Fruit fly (Drosophila melanogaster) whole organism, embryonic: ENCODE measurements around the gene Sf3b1.

Experiments used
- Aef1 ChIP-seq: fragments of 200-800 bp; sonication (Bioruptor generic); IDR thresholded peaks from 3 replicates; pipeline ENCODE4 v1.3.6; 2022; ENCODE audit warnings: missing biosample characterization, missing genetic modification characterization
- Blimp-1 ChIP-seq: fragments of 200-800 bp; sonication (Bioruptor generic); optimal IDR thresholded peaks from 3 replicates; lab custom pipeline; 2018; ENCODE audit warnings: missing biosample characterization, missing genetic modification characterization, mild to moderate bottlenecking, moderate library complexity, missing genetic modification reagents
- CG10462 ChIP-seq: fragments of 200-800 bp; sonication (Bioruptor generic); optimal IDR thresholded peaks from 2 replicates; lab custom pipeline; 2016; ENCODE audit warnings: missing biosample characterization, missing genetic modification characterization
- CG11398 ChIP-seq: fragments of 200-800 bp; sonication (Bioruptor generic); optimal IDR thresholded peaks from 2 replicates; lab custom pipeline; 2016; ENCODE audit warnings: missing biosample characterization, missing genetic modification characterization
- CG11504 ChIP-seq: fragments of 200-800 bp; sonication (Bioruptor generic); optimal IDR thresholded peaks from 3 replicates; lab custom pipeline; 2019; ENCODE audit warnings: missing biosample characterization, mild to moderate bottlenecking, missing genetic modification characterization, moderate library complexity
- CG12744 ChIP-seq: fragments of 200-800 bp; sonication (Bioruptor generic); optimal IDR thresholded peaks from 2 replicates; lab custom pipeline; 2016; ENCODE audit warnings: missing biosample characterization, missing genetic modification characterization
- CG13123 ChIP-seq: fragments of 200-800 bp; sonication (Bioruptor generic); optimal IDR thresholded peaks from 2 replicates; lab custom pipeline; 2016; ENCODE audit warnings: missing biosample characterization, missing genetic modification characterization
- CG13424 ChIP-seq: fragments of 200-800 bp; sonication (Bioruptor generic); optimal IDR thresholded peaks from 2 replicates; lab custom pipeline; 2019; ENCODE audit warnings: missing biosample characterization, mild to moderate bottlenecking, missing genetic modification characterization, moderate library complexity
- CG14014 ChIP-seq: fragments of 200-800 bp; sonication (Bioruptor generic); IDR thresholded peaks from 2 replicates; pipeline ENCODE4 v1.3.6; 2022; ENCODE audit warnings: missing biosample characterization, missing genetic modification characterization
- CG1529 ChIP-seq: fragments of 200-800 bp; sonication (Bioruptor generic); optimal IDR thresholded peaks from 3 replicates; lab custom pipeline; 2018; ENCODE audit warnings: missing biosample characterization, missing genetic modification characterization
- CG15601 ChIP-seq: fragments of 200-800 bp; sonication (Bioruptor generic); optimal IDR thresholded peaks from 3 replicates; lab custom pipeline; 2019; ENCODE audit warnings: missing biosample characterization, mild to moderate bottlenecking, missing genetic modification characterization, moderate library complexity
- CG15696 ChIP-seq: fragments of 200-800 bp; sonication (Bioruptor generic); optimal IDR thresholded peaks from 2 replicates; lab custom pipeline; 2019; ENCODE audit warnings: missing biosample characterization, mild to moderate bottlenecking, missing genetic modification characterization, moderate library complexity
- CG1647 ChIP-seq: fragments of 200-800 bp; sonication (Bioruptor generic); optimal IDR thresholded peaks from 3 replicates; lab custom pipeline; 2016; ENCODE audit warnings: missing biosample characterization, missing genetic modification characterization
- CG17359 ChIP-seq: fragments of 200-800 bp; sonication (Bioruptor generic); optimal IDR thresholded peaks from 3 replicates; lab custom pipeline; 2018; ENCODE audit warnings: missing biosample characterization, mild to moderate bottlenecking, missing genetic modification characterization, moderate library complexity
- CG17829 ChIP-seq: fragments of 200-800 bp; optimal IDR thresholded peaks from 2 replicates; lab custom pipeline; 2019; ENCODE audit warnings: missing biosample characterization, mild to moderate bottlenecking, missing genetic modification characterization, moderate library complexity
- CG18011 ChIP-seq: fragments of 200-800 bp; sonication (Bioruptor generic); optimal IDR thresholded peaks from 2 replicates; lab custom pipeline; 2017; ENCODE audit warnings: missing biosample characterization, missing genetic modification characterization, mild to moderate bottlenecking, moderate library complexity, missing genotype
- CG18599 ChIP-seq: fragments of 200-800 bp; sonication (Bioruptor generic); optimal IDR thresholded peaks from 3 replicates; lab custom pipeline; 2017; ENCODE audit warnings: missing biosample characterization, missing genetic modification characterization, mild to moderate bottlenecking, moderate library complexity, missing genetic modification reagents
- CG32772 ChIP-seq: fragments of 200-800 bp; sonication (Bioruptor generic); IDR thresholded peaks from 2 replicates; pipeline ENCODE4 v1.3.6; 2022; ENCODE audit warnings: missing biosample characterization, missing genetic modification characterization
- CG4360 ChIP-seq: fragments of 200-800 bp; sonication (Bioruptor generic); IDR thresholded peaks from 2 replicates; pipeline ENCODE4 v1.3.6; 2022; ENCODE audit warnings: missing biosample characterization, missing genetic modification characterization
- CG8388 ChIP-seq: fragments of 200-800 bp; sonication (Bioruptor generic); optimal IDR thresholded peaks from 2 replicates; lab custom pipeline; 2019; ENCODE audit warnings: missing biosample characterization, mild to moderate bottlenecking, missing genetic modification characterization, moderate library complexity
- CG9609 ChIP-seq: fragments of 200-800 bp; sonication (Bioruptor generic); optimal IDR thresholded peaks from 3 replicates; lab custom pipeline; 2016; ENCODE audit warnings: missing biosample characterization, missing genetic modification characterization
- CG9727 ChIP-seq: fragments of 200-800 bp; sonication (Bioruptor generic); optimal IDR thresholded peaks from 3 replicates; lab custom pipeline; 2017; ENCODE audit warnings: missing biosample characterization, mild to moderate bottlenecking, missing genetic modification characterization
- CG9797 ChIP-seq: fragments of 200-800 bp; sonication (Bioruptor generic); optimal IDR thresholded peaks from 3 replicates; lab custom pipeline; 2018; ENCODE audit warnings: missing biosample characterization, mild to moderate bottlenecking, missing genetic modification characterization
- Fer2 ChIP-seq: fragments of 200-800 bp; sonication (Bioruptor generic); optimal IDR thresholded peaks from 2 replicates; lab custom pipeline; 2018; ENCODE audit warnings: missing biosample characterization, mild to moderate bottlenecking, missing genetic modification characterization, moderate library complexity
- H15 ChIP-seq: fragments of 200-800 bp; sonication (Bioruptor generic); IDR thresholded peaks from 3 replicates; pipeline ENCODE4 v1.3.6; 2022; ENCODE audit warnings: missing biosample characterization, missing genetic modification characterization
- HLH4C ChIP-seq: fragments of 200-800 bp; sonication (Bioruptor generic); IDR thresholded peaks from 3 replicates; pipeline ENCODE4 v1.3.6; 2022; ENCODE audit warnings: missing biosample characterization, missing genetic modification characterization; ENCODE audit not compliant: partially characterized antibody
- Pdp1 ChIP-seq, 2 experiments: fragments of 200-800 bp; sonication (Bioruptor generic); optimal IDR thresholded peaks; 3 replicates each; lab custom pipeline; 2016; ENCODE audit warnings: missing biosample characterization in 2 of 2, missing genetic modification characterization in 2 of 2, mild to moderate bottlenecking in 1 of 2, moderate library complexity in 1 of 2
- Ravus ChIP-seq: fragments of 200-800 bp; sonication (Bioruptor generic); IDR thresholded peaks from 2 replicates; pipeline ENCODE4 v1.3.6; 2022; ENCODE audit warnings: missing biosample characterization, missing genetic modification characterization
- Side ChIP-seq: fragments of 200-800 bp; sonication (Bioruptor generic); optimal IDR thresholded peaks from 2 replicates; lab custom pipeline; 2016; ENCODE audit warnings: missing biosample characterization, missing genetic modification characterization
- ara ChIP-seq: fragments of 200-800 bp; sonication (Bioruptor generic); IDR thresholded peaks from 2 replicates; pipeline ENCODE4 v1.3.6; 2022; ENCODE audit warnings: missing biosample characterization, missing genetic modification characterization
- bsh ChIP-seq, 2 experiments: fragments of 200-800 bp; sonication (Bioruptor generic); optimal IDR thresholded peaks; 2 replicates each; lab custom pipeline; 2017 to 2018; ENCODE audit warnings: mild to moderate bottlenecking in 2 of 2, missing biosample characterization in 2 of 2, missing genetic modification characterization in 2 of 2, moderate library complexity in 1 of 2
- cas ChIP-seq: fragments of 200-800 bp; sonication (Bioruptor generic); IDR thresholded peaks from 2 replicates; pipeline ENCODE4 v1.3.6; 2022; ENCODE audit warnings: missing biosample characterization, missing genetic modification characterization
- crc ChIP-seq: fragments of 200-800 bp; sonication (Bioruptor generic); optimal IDR thresholded peaks from 2 replicates; lab custom pipeline; 2016; ENCODE audit warnings: missing biosample characterization, missing genetic modification characterization
- crp ChIP-seq, 2 experiments: fragments of 200-800 bp; sonication (Bioruptor generic); optimal IDR thresholded peaks; 2 replicates in 1 of 2; 3 replicates in 1 of 2; lab custom pipeline; 2017; ENCODE audit warnings: missing biosample characterization in 2 of 2, missing genetic modification characterization in 2 of 2, mild to moderate bottlenecking in 1 of 2, moderate library complexity in 1 of 2
- eve ChIP-seq, 2 experiments: fragments of >200 bp; optimal IDR thresholded peaks; 2 replicates each; lab custom pipeline; 2017; ENCODE audit warnings: missing biosample characterization in 2 of 2, missing genetic modification characterization in 2 of 2
- gfzf ChIP-seq: fragments of 200-800 bp; sonication (Bioruptor generic); optimal IDR thresholded peaks from 2 replicates; lab custom pipeline; 2016; ENCODE audit warnings: missing biosample characterization, mild to moderate bottlenecking, missing genetic modification characterization, moderate library complexity
- gro ChIP-seq: fragments of 200-800 bp; sonication (Bioruptor generic); optimal IDR thresholded peaks from 2 replicates; lab custom pipeline; 2016; ENCODE audit warnings: missing biosample characterization, missing genetic modification characterization
- kni ChIP-seq: fragments of 200-800 bp; sonication (Bioruptor generic); optimal IDR thresholded peaks from 3 replicates; lab custom pipeline; 2017; ENCODE audit warnings: mild to moderate bottlenecking, missing biosample characterization, missing genetic modification reagents, missing genetic modification characterization
- maf-S ChIP-seq: fragments of 200-800 bp; sonication (Bioruptor generic); optimal IDR thresholded peaks from 2 replicates; lab custom pipeline; 2016; ENCODE audit warnings: missing biosample characterization, missing genetic modification characterization
- mirr ChIP-seq: fragments of 200-800 bp; sonication (Bioruptor generic); optimal IDR thresholded peaks from 3 replicates; lab custom pipeline; 2018; ENCODE audit warnings: missing biosample characterization, mild to moderate bottlenecking, missing genetic modification characterization
- nerfin-1 ChIP-seq: fragments of 200-800 bp; sonication (Bioruptor generic); optimal IDR thresholded peaks from 3 replicates; lab custom pipeline; 2019; ENCODE audit warnings: missing biosample characterization, mild to moderate bottlenecking, missing genetic modification characterization, moderate library complexity
- odd ChIP-seq: fragments of 200-800 bp; sonication (Bioruptor generic); optimal IDR thresholded peaks from 2 replicates; lab custom pipeline; 2017; ENCODE audit warnings: missing biosample characterization, mild to moderate bottlenecking, missing genetic modification characterization
- onecut ChIP-seq: fragments of 200-800 bp; sonication (Bioruptor generic); IDR thresholded peaks from 2 replicates; pipeline ENCODE4 v1.3.6; 2022; ENCODE audit warnings: missing biosample characterization, missing genetic modification characterization
- p53 ChIP-seq: fragments of 200-800 bp; sonication (Bioruptor generic); optimal IDR thresholded peaks from 2 replicates; lab custom pipeline; 2016; ENCODE audit warnings: missing biosample characterization, missing genetic modification characterization
- pb ChIP-seq: fragments of 200-800 bp; sonication (Bioruptor generic); optimal IDR thresholded peaks from 3 replicates; lab custom pipeline; 2016; ENCODE audit warnings: missing biosample characterization, missing genetic modification characterization
- repo ChIP-seq: fragments of 200-800 bp; sonication (Bioruptor generic); optimal IDR thresholded peaks from 2 replicates; lab custom pipeline; 2016; ENCODE audit warnings: missing biosample characterization, missing genetic modification characterization
- sr ChIP-seq: fragments of 200-800 bp; sonication (Bioruptor generic); IDR thresholded peaks from 3 replicates; pipeline ENCODE4 v1.3.6; 2022; ENCODE audit warnings: missing biosample characterization, missing genetic modification characterization
- sug ChIP-seq: fragments of 200-800 bp; optimal IDR thresholded peaks from 2 replicates; lab custom pipeline; 2019; ENCODE audit warnings: missing biosample characterization, mild to moderate bottlenecking, missing genetic modification characterization, moderate library complexity
- trem ChIP-seq: fragments of 200-800 bp; optimal IDR thresholded peaks from 3 replicates; lab custom pipeline; 2019; ENCODE audit warnings: missing biosample characterization, mild to moderate bottlenecking, missing genetic modification characterization, moderate library complexity
- vfl ChIP-seq: fragments of 200-800 bp; sonication (Bioruptor generic); optimal IDR thresholded peaks from 2 replicates; lab custom pipeline; 2016; ENCODE audit warnings: missing biosample characterization, missing genetic modification characterization

Sf3b1 gene

DNA sequence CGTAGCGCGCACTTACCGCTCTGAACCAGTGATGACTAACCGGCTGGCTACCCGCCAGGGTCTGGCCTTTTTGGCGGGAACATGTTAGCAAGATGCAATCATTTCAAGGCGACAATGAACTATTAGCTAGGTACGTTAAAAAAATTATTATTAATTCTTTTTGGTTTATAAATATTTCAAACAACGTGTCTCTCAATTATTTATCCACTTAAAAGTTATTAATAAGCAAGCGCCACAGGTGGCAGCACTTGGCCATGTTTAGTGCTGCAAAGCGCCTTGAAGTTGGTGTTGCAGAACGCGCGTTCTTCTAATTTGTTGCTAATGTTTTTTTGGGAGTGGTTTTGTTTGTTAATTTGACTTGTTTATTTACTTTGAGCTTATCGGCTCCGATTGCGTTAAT is 6.1 kb downstream of the Sf3b1 start, which contains the start of the genes Ipk2 and cold (continued):
- TF ChIP-seq eve (GFP tag; optimal IDR thresholded peaks at IDR 0.05; lab: Kevin White, UChicago) (no peak), trem (peak; percentile 93), H15 (GFP tag; lab: Robert Waterston, UW) (peak; percentile 21; the same call in 1 of the 3 replicates), gro (GFP tag; lab: Kevin White, UChicago) (no peak), HLH4C (GFP tag; lab: Robert Waterston, UW) (no peak; the same call in 2 of the 3 replicates), Ravus (GFP tag; lab: Robert Waterston, UW) (no peak), Blimp-1 (GFP tag; lab: Kevin White, UChicago) (no peak), CG18011 (GFP tag; lab: Kevin White, UChicago) (no peak), CG13123 (GFP tag; lab: Kevin White, UChicago) (peak; percentile 62), CG8388 (GFP tag; lab: Kevin White, UChicago) (peak; percentile 64), ara (GFP tag; lab: Robert Waterston, UW) (peak; percentile 55), CG10462 (GFP tag; lab: Kevin White, UChicago) (peak; percentile 34), Pdp1 (GFP tag; optimal IDR thresholded peaks at IDR 0.05; lab: Kevin White, UChicago) (peak in 1 of 2 experiments; percentile 81), crc (GFP tag; lab: Kevin White, UChicago) (no peak), CG12744 (peak; percentile 88), Side (peak; percentile 72), CG9797 (GFP tag; lab: Kevin White, UChicago) (peak; percentile 62), CG9727 (peak; percentile 81), cas (GFP tag; lab: Robert Waterston, UW) (0 out of 2 replicates have a peak, but pooled peaks have one; percentile 42), CG18599 (GFP tag; lab: Kevin White, UChicago) (peak; percentile 91), gfzf (GFP tag; lab: Kevin White, UChicago) (peak; percentile 20), repo (GFP tag; lab: Kevin White, UChicago) (peak; percentile 31), Aef1 (peak; percentile 69; the same call in 2 of the 3 replicates), CG11398 (GFP tag; lab: Kevin White, UChicago) (peak; percentile 54), sr (GFP tag; lab: Robert Waterston, UW) (no peak), CG1529 (peak; percentile 50), CG17359 (peak; percentile 62), bsh (GFP tag; optimal IDR thresholded peaks at IDR 0.05; lab: Kevin White, UChicago) (peak in 1 of 2 experiments; percentile 69), CG11504 (tag; lab: Kevin White, UChicago) (peak; percentile 92), nerfin-1 (tag; lab: Kevin White, UChicago) (peak; percentile 64), p53 (peak; percentile 13), CG17829 (tag; lab: Kevin White, UChicago) (peak; percentile 77), maf-S (GFP tag; lab: Kevin White, UChicago) (peak; percentile 73), CG13424 (tag; lab: Kevin White, UChicago) (peak; percentile 81), CG9609 (peak; percentile 69), CG15601 (no peak), mirr (GFP tag; lab: Kevin White, UChicago) (peak; percentile 63), pb (peak; percentile 50), CG4360 (GFP tag; lab: Robert Waterston, UW) (no peak), Fer2 (tag; lab: Kevin White, UChicago) (peak; percentile 37), sug (tag; lab: Kevin White, UChicago) (no peak), kni (GFP tag; lab: Kevin White, UChicago) (peak; percentile 68), odd (GFP tag; lab: Kevin White, UChicago) (no peak), crp (GFP tag; optimal IDR thresholded peaks at IDR 0.05; lab: Kevin White, UChicago) (peak in 1 of 2 experiments; percentile 54), CG32772 (peak; percentile 50), onecut (GFP tag; lab: Robert Waterston, UW) (peak; percentile 49), CG15696 (peak; percentile 69), CG1647 (GFP tag; lab: Kevin White, UChicago) (peak; percentile 75), vfl (GFP tag; lab: Kevin White, UChicago) (peak; percentile 85), CG14014 (GFP tag; lab: Robert Waterston, UW) (peak; percentile 63; the same call in 1 of the 2 replicates)
